Worm (Caenorhabditis elegans) whole organism, young adult: Measurements from ENCODE around the gene F14B8.5.

Experiments
- B0336.3 ChIP-seq: fragments of 200-800 bp; sonication (Bioruptor generic); IDR thresholded peaks from 2 replicates; pipeline ENCODE4 v1.3.6; 2022; ENCODE audit warnings: missing genetic modification characterization, missing compliant biosample characterization
- F10E7.11 ChIP-seq: sonication (generic microtip); optimal IDR thresholded peaks from 2 replicates; lab custom pipeline; 2017; ENCODE audit warnings: mild to moderate bottlenecking, missing genetic modification characterization, moderate library complexity, missing compliant biosample characterization
- F22D6.2 ChIP-seq: sonication (generic microtip); optimal IDR thresholded peaks from 2 replicates; lab custom pipeline; 2016; ENCODE audit warnings: mild to moderate bottlenecking, missing genetic modification characterization, missing compliant biosample characterization
- F33H1.4 ChIP-seq: fragments of 200-800 bp; sonication (Bioruptor generic); IDR thresholded peaks from 2 replicates; pipeline ENCODE4 v1.3.6; 2022; ENCODE audit warnings: missing genetic modification reagents, missing genetic modification characterization, missing compliant biosample characterization
- F39B2.1 ChIP-seq: fragments of 200-800 bp; sonication (Bioruptor generic); IDR thresholded peaks from 2 replicates; pipeline ENCODE4 v1.3.6; 2022; ENCODE audit warnings: missing genetic modification reagents, missing genetic modification characterization, missing compliant biosample characterization
- F57C9.4 ChIP-seq: sonication (generic microtip); optimal IDR thresholded peaks from 2 replicates; lab custom pipeline; 2017; ENCODE audit warnings: mild to moderate bottlenecking, missing genetic modification characterization, missing compliant biosample characterization
- ZK185.1 ChIP-seq: sonication (generic microtip); optimal IDR thresholded peaks from 2 replicates; lab custom pipeline; 2016; ENCODE audit warnings: mild to moderate bottlenecking, missing genetic modification characterization, missing compliant biosample characterization; ENCODE audit not compliant: poor library complexity, severe bottlenecking
- attf-5 ChIP-seq: fragments of 200-800 bp; sonication (Bioruptor generic); optimal IDR thresholded peaks from 2 replicates; lab custom pipeline; 2018; ENCODE audit warnings: mild to moderate bottlenecking, missing genetic modification characterization, missing compliant biosample characterization
- cebp-1 ChIP-seq, 2 experiments: fragments of 200-800 bp in 1 of 2; sonication (Bioruptor generic) in 1 of 2; sonication (generic microtip) in 1 of 2; IDR thresholded peaks in 1 of 2; optimal IDR thresholded peaks in 1 of 2; 2 replicates each; pipeline versions ENCODE4 v1.3.6 to Lab custom; 2017 to 2022; ENCODE audit warnings: missing compliant biosample characterization in 2 of 2, missing genetic modification characterization in 2 of 2, mild to moderate bottlenecking in 1 of 2, missing genetic modification reagents in 1 of 2, moderate library complexity in 1 of 2
- ceh-40 ChIP-seq: fragments of 200-800 bp; sonication (Bioruptor generic); IDR thresholded peaks from 2 replicates; pipeline ENCODE4 v1.3.6; 2022; ENCODE audit warnings: missing genetic modification characterization, missing compliant biosample characterization
- efl-1 ChIP-seq: fragments of 150-350 bp; optimal IDR thresholded peaks from 2 replicates; lab custom pipeline; 2014; ENCODE audit warnings: missing biosample characterization, missing genetic modification reagents, missing genetic modification characterization
- egl-44 ChIP-seq: fragments of 200-800 bp; sonication (Bioruptor generic); IDR thresholded peaks from 2 replicates; pipeline ENCODE4 v1.3.6; 2022; ENCODE audit warnings: missing genetic modification reagents, missing genetic modification characterization, missing compliant biosample characterization
- fkh-3 ChIP-seq: sonication (generic microtip); optimal IDR thresholded peaks from 2 replicates; lab custom pipeline; 2016; ENCODE audit warnings: mild to moderate bottlenecking, missing genetic modification characterization, missing compliant biosample characterization
- hsf-1 ChIP-seq: fragments of 200-800 bp; sonication (Bioruptor generic); IDR thresholded peaks from 2 replicates; pipeline ENCODE4 v1.3.6; 2022; ENCODE audit warnings: missing genetic modification reagents, missing genetic modification characterization, missing compliant biosample characterization
- lag-1 ChIP-seq: fragments of 200-800 bp; sonication (Bioruptor generic); IDR thresholded peaks from 2 replicates; pipeline ENCODE4 v1.3.6; 2022; ENCODE audit warnings: missing genetic modification reagents, missing genetic modification characterization, missing compliant biosample characterization
- let-607 ChIP-seq, 2 experiments: fragments of 200-800 bp in 1 of 2; sonication (Bioruptor generic) in 1 of 2; sonication (generic microtip) in 1 of 2; optimal IDR thresholded peaks; 2 replicates each; lab custom pipeline; 2016 to 2018; ENCODE audit warnings: mild to moderate bottlenecking in 2 of 2, missing compliant biosample characterization in 2 of 2, missing genetic modification characterization in 2 of 2, moderate library complexity in 2 of 2, missing genotype in 1 of 2
- madf-10 ChIP-seq: sonication (generic microtip); optimal IDR thresholded peaks from 2 replicates; lab custom pipeline; 2016; ENCODE audit warnings: mild to moderate bottlenecking, missing genetic modification characterization, missing compliant biosample characterization
- madf-3 ChIP-seq: fragments of 200-800 bp; sonication (Bioruptor generic); IDR thresholded peaks from 2 replicates; pipeline ENCODE4 v1.3.6; 2022; ENCODE audit warnings: missing genetic modification reagents, missing genetic modification characterization, missing compliant biosample characterization
- nfya-2 ChIP-seq: fragments of 200-800 bp; sonication (Bioruptor generic); IDR thresholded peaks from 2 replicates; pipeline ENCODE4 v1.3.6; 2022; ENCODE audit warnings: missing genetic modification reagents, missing genetic modification characterization, missing compliant biosample characterization
- nfyb-1 ChIP-seq: fragments of 200-800 bp; sonication (Bioruptor generic); IDR thresholded peaks from 2 replicates; pipeline ENCODE4 v1.3.6; 2022; ENCODE audit warnings: missing genetic modification reagents, missing genetic modification characterization, missing compliant biosample characterization
- nhr-80 ChIP-seq: sonication (generic microtip); optimal IDR thresholded peaks from 2 replicates; lab custom pipeline; 2016; ENCODE audit warnings: missing genetic modification characterization, missing compliant biosample characterization
- pha-4 ChIP-seq: fragments of 150-350 bp; sonication (generic microtip); optimal IDR thresholded peaks from 2 replicates; lab custom pipeline; 2014; ENCODE audit warnings: missing biosample characterization, missing genetic modification reagents, missing genetic modification characterization
- rec-8 ChIP-seq, 2 experiments: sonication (generic microtip); optimal IDR thresholded peaks; 2 replicates each; lab custom pipeline; 2016; ENCODE audit warnings: mild to moderate bottlenecking in 2 of 2, missing genetic modification characterization in 2 of 2, missing genetic modification reagents in 2 of 2, missing genotype in 2 of 2, missing biosample characterization in 1 of 2, missing compliant biosample characterization in 1 of 2, moderate library complexity in 1 of 2
- rpc-1 ChIP-seq, 2 experiments: fragments of 150-350 bp in 1 of 2; sonication (generic microtip) in 1 of 2; optimal IDR thresholded peaks; 2 replicates each; lab custom pipeline; 2014 to 2018; ENCODE audit warnings: missing biosample characterization in 1 of 2, missing genetic modification characterization in 1 of 2, missing genetic modification reagents in 1 of 2, missing genotype in 1 of 2
- snpc-1.1 ChIP-seq: sonication (generic microtip); optimal IDR thresholded peaks from 2 replicates; lab custom pipeline; 2017; ENCODE audit warnings: missing genetic modification characterization, mild to moderate bottlenecking, missing compliant biosample characterization, antibody characterized with exemption, moderate library complexity, missing genotype, missing genetic modification reagents; ENCODE audit not compliant: insufficient read depth
- tbx-9 ChIP-seq: sonication (generic microtip); optimal IDR thresholded peaks from 2 replicates; lab custom pipeline; 2016; ENCODE audit warnings: borderline replicate concordance, missing genetic modification characterization, inconsistent platforms, missing compliant biosample characterization
- tlf-1 ChIP-seq: fragments of 200-800 bp; sonication (Bioruptor generic); optimal IDR thresholded peaks from 2 replicates; lab custom pipeline; 2018; ENCODE audit warnings: mild to moderate bottlenecking, missing genetic modification characterization, missing compliant biosample characterization
- unc-62 ChIP-seq: fragments of 150-350 bp; optimal IDR thresholded peaks from 2 replicates; lab custom pipeline; 2014; ENCODE audit warnings: missing biosample characterization, missing genetic modification reagents, missing genetic modification characterization
- ztf-18 ChIP-seq: sonication (generic microtip); optimal IDR thresholded peaks from 2 replicates; lab custom pipeline; 2016; ENCODE audit warnings: missing genotype, mild to moderate bottlenecking, missing genetic modification characterization, missing compliant biosample characterization
- ztf-22 ChIP-seq: fragments of 200-800 bp; sonication (Bioruptor generic); optimal IDR thresholded peaks from 2 replicates; lab custom pipeline; 2018; ENCODE audit warnings: mild to moderate bottlenecking, missing genetic modification characterization, moderate library complexity, missing compliant biosample characterization

Gene F14B8.5

DNA sequence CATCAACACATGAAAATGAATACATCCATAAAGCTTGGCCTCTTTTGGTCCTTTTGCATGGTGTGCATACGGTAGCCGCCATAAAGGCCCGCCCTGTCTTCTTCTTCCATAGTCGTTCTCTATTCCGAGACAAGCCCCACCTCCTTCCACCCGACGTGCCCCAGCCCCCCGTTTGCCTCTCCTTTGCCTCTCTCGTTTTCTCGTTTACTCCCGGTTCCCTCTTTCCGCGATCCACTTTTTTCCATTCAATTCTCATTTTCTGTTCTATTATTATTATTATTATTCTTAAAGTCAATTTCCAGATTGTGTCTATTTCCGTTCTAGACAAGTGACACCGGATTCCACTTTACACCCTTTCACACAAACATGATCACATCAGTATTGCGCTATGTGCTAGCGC is 39.1 kb downstream of the F14B8.5 start, which contains the start of gene unc-6 (continued):
- TF ChIP-seq fkh-3 (tag; lab: Kevin White, UChicago): no peak
- TF ChIP-seq ZK185.1 (tag; lab: Kevin White, UChicago): no peak
- TF ChIP-seq tbx-9: no peak
- TF ChIP-seq attf-5 (GFP tag; lab: Kevin White, UChicago): no peak

ce11 chrX:6888208-6888607 is 40.3 kb downstream of the F14B8.5 start:
- TF ChIP-seq F39B2.1 (GFP tag; lab: Robert Waterston, UW) (no peak), cebp-1 (GFP tag; IDR thresholded peaks at IDR 0.05; lab: Robert Waterston, UW) (no peak), cebp-1 (tag; optimal IDR thresholded peaks at IDR 0.05; lab: Kevin White, UChicago) (no peak), rec-8 (tag; optimal IDR thresholded peaks at IDR 0.05; lab: Kevin White, UChicago) (no peak), egl-44 (GFP tag; lab: Robert Waterston, UW) (no peak), let-607 (tag; optimal IDR thresholded peaks at IDR 0.05; lab: Kevin White, UChicago) (no peak), F10E7.11 (tag; lab: Kevin White, UChicago) (no peak), F33H1.4 (GFP tag; lab: Robert Waterston, UW) (no peak), tlf-1 (GFP tag; lab: Kevin White, UChicago) (no peak), nfya-2 (GFP tag; lab: Robert Waterston, UW) (no peak), snpc-1.1 (tag; lab: Kevin White, UChicago) (no peak), rpc-1 (optimal IDR thresholded peaks at IDR 0.05; lab: Kevin White, UChicago) (no peak), rpc-1 (tag; optimal IDR thresholded peaks at IDR 0.05; lab: Kevin White, UChicago) (no peak), lag-1 (GFP tag; lab: Robert Waterston, UW) (no peak), B0336.3 (GFP tag; lab: Robert Waterston, UW) (no peak), pha-4 (tag; lab: Kevin White, UChicago) (no peak), nfyb-1 (no peak), ztf-22 (GFP tag; lab: Kevin White, UChicago) (no peak), madf-10 (tag; lab: Kevin White, UChicago) (no peak)

- TF ChIP-seq rec-8 (tag; optimal IDR thresholded peaks at IDR 0.05; lab: Kevin White, UChicago) (no peak), madf-3 (GFP tag; lab: Robert Waterston, UW) (no peak), nhr-80 (tag; lab: Kevin White, UChicago) (peak; percentile 40)
Measured at ce11 chrX:6885227-6885853, 43.2 kb downstream of the F14B8.5 start, which contains the start of gene F41C6.7. Gene F41C6.7, minus strand, starts transcription at chrX:6885277.

ce11 chrX:6884439-6884838 is 44.1 kb downstream of the F14B8.5 start:
- no peak for TF ChIP-seq unc-62 (GFP tag; lab: Kevin White, UChicago)
- TF ChIP-seq F57C9.4 (tag; lab: Kevin White, UChicago): no peak
- no peak for TF ChIP-seq efl-1 (GFP tag; lab: Kevin White, UChicago)
- TF ChIP-seq ztf-18: no peak
- no peak for TF ChIP-seq attf-5 (GFP tag; lab: Kevin White, UChicago)
- no peak for TF ChIP-seq madf-3 (GFP tag; lab: Robert Waterston, UW)
- no peak for TF ChIP-seq ceh-40 (GFP tag; lab: Robert Waterston, UW)
- no peak for TF ChIP-seq hsf-1 (GFP tag; lab: Robert Waterston, UW)
- no peak for TF ChIP-seq F22D6.2 (tag; lab: Kevin White, UChicago)
